Worm (Caenorhabditis elegans) whole organism, young adult: Measurements from ENCODE around the gene srz-24.

Experiments used
- B0336.3 ChIP-seq: fragments of 200-800 bp; sonication (Bioruptor generic); IDR thresholded peaks from 2 replicates; pipeline ENCODE4 v1.3.6; 2022; ENCODE audit warnings: missing genetic modification characterization, missing compliant biosample characterization
- C17E4.6 ChIP-seq: fragments of 200-800 bp; sonication (Bioruptor generic); IDR thresholded peaks from 2 replicates; pipeline ENCODE4 v1.3.6; 2022; ENCODE audit warnings: missing genetic modification reagents, missing genetic modification characterization, missing compliant biosample characterization
- D2030.7 ChIP-seq: fragments of 200-800 bp; sonication (Bioruptor generic); IDR thresholded peaks from 2 replicates; pipeline ENCODE4 v1.3.6; 2022; ENCODE audit warnings: missing genetic modification reagents, missing genetic modification characterization, missing compliant biosample characterization
- F10E7.11 ChIP-seq: sonication (generic microtip); optimal IDR thresholded peaks from 2 replicates; lab custom pipeline; 2017; ENCODE audit warnings: mild to moderate bottlenecking, missing genetic modification characterization, moderate library complexity, missing compliant biosample characterization
- F33H1.4 ChIP-seq: fragments of 200-800 bp; sonication (Bioruptor generic); IDR thresholded peaks from 2 replicates; pipeline ENCODE4 v1.3.6; 2022; ENCODE audit warnings: missing genetic modification reagents, missing genetic modification characterization, missing compliant biosample characterization
- F37B4.10 ChIP-seq: fragments of 200-800 bp; sonication (Bioruptor generic); IDR thresholded peaks from 2 replicates; pipeline ENCODE4 v1.3.6; 2022; ENCODE audit warnings: missing genetic modification characterization, missing compliant biosample characterization
- F57A8.1 ChIP-seq: fragments of 200-800 bp; sonication (Bioruptor generic); optimal IDR thresholded peaks from 2 replicates; lab custom pipeline; 2018; ENCODE audit warnings: mild to moderate bottlenecking, missing genetic modification characterization, moderate library complexity, missing compliant biosample characterization
- T26A5.8 ChIP-seq: sonication (generic microtip); optimal IDR thresholded peaks from 2 replicates; lab custom pipeline; 2016; ENCODE audit warnings: missing genetic modification characterization, missing compliant biosample characterization
- Y53F4B.3 ChIP-seq: fragments of 200-800 bp; sonication (Bioruptor generic); IDR thresholded peaks from 2 replicates; pipeline ENCODE4 v1.3.6; 2022; ENCODE audit warnings: missing genetic modification reagents, missing genetic modification characterization, missing compliant biosample characterization
- Y53G8AR.9 ChIP-seq: fragments of 200-800 bp; sonication (Bioruptor generic); conservative IDR thresholded peaks from 2 replicates; pipeline ENCODE4 v1.3.6; 2022; ENCODE audit warnings: missing genetic modification reagents, missing genetic modification characterization, missing compliant biosample characterization
- akir-1 ChIP-seq: fragments of 200-800 bp; sonication (Bioruptor generic); optimal IDR thresholded peaks from 2 replicates; lab custom pipeline; 2018; ENCODE audit warnings: mild to moderate bottlenecking, missing genetic modification characterization, moderate library complexity, missing compliant biosample characterization
- aptf-2 ChIP-seq: fragments of 200-800 bp; sonication (Bioruptor generic); conservative IDR thresholded peaks from 2 replicates; pipeline ENCODE4 v1.3.6; 2022; ENCODE audit warnings: missing genetic modification reagents, missing genetic modification characterization, missing compliant biosample characterization
- aptf-3 ChIP-seq: fragments of 200-800 bp; sonication (Bioruptor generic); IDR thresholded peaks from 2 replicates; pipeline ENCODE4 v1.3.6; 2022; ENCODE audit warnings: missing genetic modification characterization, missing compliant biosample characterization
- atf-7 ChIP-seq: sonication (generic microtip); optimal IDR thresholded peaks from 2 replicates; lab custom pipeline; 2017; ENCODE audit warnings: mild to moderate bottlenecking, missing genetic modification characterization, missing compliant biosample characterization
- attf-3 ChIP-seq: fragments of 200-800 bp; sonication (Bioruptor generic); conservative IDR thresholded peaks from 2 replicates; pipeline ENCODE4 v1.3.6; 2022; ENCODE audit warnings: missing genetic modification reagents, missing genetic modification characterization, missing compliant biosample characterization
- attf-6 ChIP-seq: fragments of 200-800 bp; sonication (Bioruptor generic); IDR thresholded peaks from 2 replicates; pipeline ENCODE4 v1.3.6; 2022; ENCODE audit warnings: missing genetic modification reagents, missing genetic modification characterization, missing compliant biosample characterization
- ccch-3 ChIP-seq: fragments of 200-800 bp; sonication (Bioruptor generic); optimal IDR thresholded peaks from 2 replicates; lab custom pipeline; 2018; ENCODE audit warnings: mild to moderate bottlenecking, missing genetic modification characterization, missing compliant biosample characterization
- ceh-40 ChIP-seq: fragments of 200-800 bp; sonication (Bioruptor generic); IDR thresholded peaks from 2 replicates; pipeline ENCODE4 v1.3.6; 2022; ENCODE audit warnings: missing genetic modification characterization, missing compliant biosample characterization
- dox-1 ChIP-seq: fragments of 200-800 bp; sonication (Bioruptor generic); IDR thresholded peaks from 2 replicates; pipeline ENCODE4 v1.3.6; 2022; ENCODE audit warnings: missing genetic modification reagents, missing genetic modification characterization, missing compliant biosample characterization
- egl-18 ChIP-seq: fragments of 200-800 bp; sonication (Bioruptor generic); IDR thresholded peaks from 2 replicates; pipeline ENCODE4 v1.3.6; 2022; ENCODE audit warnings: missing genetic modification reagents, missing genetic modification characterization, missing compliant biosample characterization
- egrh-3 ChIP-seq: fragments of 200-800 bp; sonication (Bioruptor generic); IDR thresholded peaks from 2 replicates; pipeline ENCODE4 v1.3.6; 2022; ENCODE audit warnings: missing genetic modification reagents, missing genetic modification characterization, missing compliant biosample characterization
- fkh-3 ChIP-seq: sonication (generic microtip); optimal IDR thresholded peaks from 2 replicates; lab custom pipeline; 2016; ENCODE audit warnings: mild to moderate bottlenecking, missing genetic modification characterization, missing compliant biosample characterization
- gei-17 ChIP-seq: fragments of 200-800 bp; sonication (Bioruptor generic); optimal IDR thresholded peaks from 2 replicates; lab custom pipeline; 2018; ENCODE audit warnings: mild to moderate bottlenecking, missing genetic modification characterization, missing compliant biosample characterization
- hmg-20 ChIP-seq: fragments of 200-800 bp; sonication (Bioruptor generic); IDR thresholded peaks from 2 replicates; pipeline ENCODE4 v1.3.6; 2022; ENCODE audit warnings: missing genetic modification reagents, missing genetic modification characterization, missing compliant biosample characterization
- let-607 ChIP-seq, 2 experiments: fragments of 200-800 bp in 1 of 2; sonication (Bioruptor generic) in 1 of 2; sonication (generic microtip) in 1 of 2; optimal IDR thresholded peaks; 2 replicates each; lab custom pipeline; 2016 to 2018; ENCODE audit warnings: mild to moderate bottlenecking in 2 of 2, missing compliant biosample characterization in 2 of 2, missing genetic modification characterization in 2 of 2, moderate library complexity in 2 of 2, missing genotype in 1 of 2
- lin-35 ChIP-seq, 3 experiments: fragments of 150-350 bp in 2 of 3; sonication (generic microtip) in 1 of 3; optimal IDR thresholded peaks; 2 replicates each; lab custom pipeline; 2014 to 2018; ENCODE audit warnings: missing biosample characterization in 3 of 3, missing genetic modification characterization in 3 of 3, missing genetic modification reagents in 3 of 3
- madf-10 ChIP-seq: sonication (generic microtip); optimal IDR thresholded peaks from 2 replicates; lab custom pipeline; 2016; ENCODE audit warnings: mild to moderate bottlenecking, missing genetic modification characterization, missing compliant biosample characterization
- mxl-1 ChIP-seq: sonication (generic microtip); optimal IDR thresholded peaks from 2 replicates; lab custom pipeline; 2016; ENCODE audit warnings: missing genetic modification characterization, missing compliant biosample characterization
- nhr-27 ChIP-seq: fragments of 200-800 bp; sonication (Bioruptor generic); optimal IDR thresholded peaks from 2 replicates; lab custom pipeline; 2018; ENCODE audit warnings: mild to moderate bottlenecking, missing genetic modification characterization, moderate library complexity, missing compliant biosample characterization
- rec-8 ChIP-seq, 2 experiments: sonication (generic microtip); optimal IDR thresholded peaks; 2 replicates each; lab custom pipeline; 2016; ENCODE audit warnings: mild to moderate bottlenecking in 2 of 2, missing genetic modification characterization in 2 of 2, missing genetic modification reagents in 2 of 2, missing genotype in 2 of 2, missing biosample characterization in 1 of 2, missing compliant biosample characterization in 1 of 2, moderate library complexity in 1 of 2
- repo-1 ChIP-seq: sonication (generic microtip); optimal IDR thresholded peaks from 2 replicates; lab custom pipeline; 2017; ENCODE audit warnings: mild to moderate bottlenecking, missing genetic modification characterization, missing compliant biosample characterization
- rpc-1 ChIP-seq, 2 experiments: fragments of 150-350 bp in 1 of 2; sonication (generic microtip) in 1 of 2; optimal IDR thresholded peaks; 2 replicates each; lab custom pipeline; 2014 to 2018; ENCODE audit warnings: missing biosample characterization in 1 of 2, missing genetic modification characterization in 1 of 2, missing genetic modification reagents in 1 of 2, missing genotype in 1 of 2
- snpc-1.1 ChIP-seq: sonication (generic microtip); optimal IDR thresholded peaks from 2 replicates; lab custom pipeline; 2017; ENCODE audit warnings: missing genetic modification characterization, mild to moderate bottlenecking, missing compliant biosample characterization, antibody characterized with exemption, moderate library complexity, missing genotype, missing genetic modification reagents; ENCODE audit not compliant: insufficient read depth
- somi-1 ChIP-seq: fragments of 200-800 bp; sonication (Bioruptor generic); optimal IDR thresholded peaks from 2 replicates; lab custom pipeline; 2018; ENCODE audit warnings: mild to moderate bottlenecking, missing genetic modification characterization, missing compliant biosample characterization
- sptf-2 ChIP-seq: fragments of 200-800 bp; sonication (Bioruptor generic); optimal IDR thresholded peaks from 2 replicates; lab custom pipeline; 2018; ENCODE audit warnings: mild to moderate bottlenecking, missing genetic modification characterization, missing compliant biosample characterization
- tbx-9 ChIP-seq: sonication (generic microtip); optimal IDR thresholded peaks from 2 replicates; lab custom pipeline; 2016; ENCODE audit warnings: borderline replicate concordance, missing genetic modification characterization, inconsistent platforms, missing compliant biosample characterization
- unc-62 ChIP-seq: fragments of 150-350 bp; optimal IDR thresholded peaks from 2 replicates; lab custom pipeline; 2014; ENCODE audit warnings: missing biosample characterization, missing genetic modification reagents, missing genetic modification characterization
- zfh-2 ChIP-seq: fragments of 200-800 bp; sonication (Bioruptor generic); conservative IDR thresholded peaks from 2 replicates; pipeline ENCODE4 v1.3.6; 2022; ENCODE audit warnings: missing genetic modification reagents, missing genetic modification characterization, missing compliant biosample characterization
- zim-3 ChIP-seq: sonication (generic microtip); optimal IDR thresholded peaks from 2 replicates; lab custom pipeline; 2017; ENCODE audit warnings: mild to moderate bottlenecking, missing genetic modification characterization, moderate library complexity, missing compliant biosample characterization
- ztf-18 ChIP-seq: sonication (generic microtip); optimal IDR thresholded peaks from 2 replicates; lab custom pipeline; 2016; ENCODE audit warnings: missing genotype, mild to moderate bottlenecking, missing genetic modification characterization, missing compliant biosample characterization
- ztf-28 ChIP-seq: fragments of 200-800 bp; sonication (Bioruptor generic); IDR thresholded peaks from 2 replicates; pipeline ENCODE4 v1.3.6; 2022; ENCODE audit warnings: missing genetic modification reagents, missing genetic modification characterization, missing compliant biosample characterization
- ztf-3 ChIP-seq: fragments of 200-800 bp; sonication (Bioruptor generic); optimal IDR thresholded peaks from 2 replicates; lab custom pipeline; 2018; ENCODE audit warnings: mild to moderate bottlenecking, missing genetic modification characterization, missing compliant biosample characterization
- ztf-6 ChIP-seq: fragments of 200-800 bp; sonication (Bioruptor generic); IDR thresholded peaks from 2 replicates; pipeline ENCODE4 v1.3.6; 2022; ENCODE audit warnings: missing genetic modification reagents, missing genetic modification characterization, missing compliant biosample characterization

The srz-24 gene

ce11 chrIV:4996956-4997355 lies 16.0 kb upstream of the srz-24 start:
- TF ChIP-seq ztf-28 (GFP tag; lab: Robert Waterston, UW), result no peak
- TF ChIP-seq F10E7.11 (tag; lab: Kevin White, UChicago), result no peak
- no peak for TF ChIP-seq tbx-9 (tag; lab: Kevin White, UChicago)
- TF ChIP-seq nhr-27, result no peak
- no peak for TF ChIP-seq gei-17 (GFP tag; lab: Kevin White, UChicago)
- TF ChIP-seq F57A8.1 (GFP tag; lab: Kevin White, UChicago), result no peak
- TF ChIP-seq egrh-3 (GFP tag; lab: Robert Waterston, UW), result peak; percentile 86
- TF ChIP-seq zfh-2 (GFP tag; lab: Robert Waterston, UW), result peak; percentile 70
- TF ChIP-seq rec-8 (tag; optimal IDR thresholded peaks at IDR 0.05; lab: Kevin White, UChicago), result no peak
- TF ChIP-seq let-607 (tag; optimal IDR thresholded peaks at IDR 0.05; lab: Kevin White, UChicago), result no peak

DNA sequence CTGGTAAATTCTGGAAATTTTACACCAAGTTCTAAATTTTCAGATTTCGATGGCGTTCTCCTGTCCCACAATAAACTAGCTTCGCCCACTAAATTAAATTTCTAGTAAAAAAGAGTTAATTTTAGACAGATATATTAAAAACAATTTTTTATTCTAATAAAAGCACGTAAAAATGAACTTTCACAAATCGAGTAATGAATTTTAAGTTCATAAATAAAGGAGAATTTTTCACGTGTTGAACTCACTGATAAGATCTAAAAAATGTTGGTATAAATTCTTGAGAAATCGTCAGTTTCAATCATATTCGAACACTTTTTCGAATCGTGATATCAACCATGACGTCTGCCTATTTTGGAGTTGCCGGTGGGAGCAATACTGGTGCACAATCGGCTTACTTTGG lies 14.9 kb upstream of the srz-24 start, which contains the start of gene ssq-2:
Gene ssq-2, plus strand, starts transcription at position 301 of the 400 bp plus-strand sequence.
- TF ChIP-seq sptf-2 (no peak), somi-1 (GFP tag; lab: Kevin White, UChicago) (no peak), lin-35 (GFP tag; optimal IDR thresholded peaks at IDR 0.05; lab: Kevin White, UChicago) (no peak), ccch-3 (GFP tag; lab: Kevin White, UChicago) (no peak), attf-6 (GFP tag; lab: Robert Waterston, UW) (no peak), mxl-1 (tag; lab: Kevin White, UChicago) (no peak), D2030.7 (no peak), egl-18 (GFP tag; lab: Robert Waterston, UW) (no peak), F33H1.4 (no peak), zim-3 (tag; lab: Kevin White, UChicago) (no peak), ceh-40 (GFP tag; lab: Robert Waterston, UW) (no peak), C17E4.6 (no peak), let-607 (tag; optimal IDR thresholded peaks at IDR 0.05; lab: Kevin White, UChicago) (no peak), F37B4.10 (GFP tag; lab: Robert Waterston, UW) (no peak), ztf-28 (GFP tag; lab: Robert Waterston, UW) (no peak), T26A5.8 (tag; lab: Kevin White, UChicago) (no peak), atf-7 (no peak), aptf-2 (GFP tag; lab: Robert Waterston, UW) (no peak), dox-1 (no peak)
- TF ChIP-seq, all 124 proteins: peak for 0

- TF ChIP-seq aptf-3 (GFP tag; lab: Robert Waterston, UW) (no peak), snpc-1.1 (tag; lab: Kevin White, UChicago) (no peak), attf-3 (GFP tag; lab: Robert Waterston, UW) (no peak), akir-1 (GFP tag; lab: Kevin White, UChicago) (no peak), ztf-3 (GFP tag; lab: Kevin White, UChicago) (no peak), T26A5.8 (tag; lab: Kevin White, UChicago) (no peak), B0336.3 (GFP tag; lab: Robert Waterston, UW) (no peak), rpc-1 (optimal IDR thresholded peaks at IDR 0.05; lab: Kevin White, UChicago) (no peak), rpc-1 (tag; optimal IDR thresholded peaks at IDR 0.05; lab: Kevin White, UChicago) (no peak), unc-62 (no peak), ztf-18 (tag; lab: Kevin White, UChicago) (no peak), madf-10 (tag; lab: Kevin White, UChicago) (no peak), Y53G8AR.9 (GFP tag; lab: Robert Waterston, UW) (no peak), Y53F4B.3 (GFP tag; lab: Robert Waterston, UW) (no peak), ztf-6 (no peak), fkh-3 (tag; lab: Kevin White, UChicago) (no peak), repo-1 (tag; lab: Kevin White, UChicago) (no peak), hmg-20 (GFP tag; lab: Robert Waterston, UW) (no peak)
Measured at ce11 chrIV:4993128-4993527, 12.2 kb upstream of the srz-24 start.
